Fruit fly (Drosophila melanogaster) whole organism, embryonic: ENCODE measurements around the gene Prx4.

Source experiments
- CG1024 ChIP-seq: fragments of 200-800 bp; sonication (Bioruptor generic); IDR thresholded peaks from 2 replicates; pipeline ENCODE4 v1.3.6; 2022; ENCODE audit warnings: missing biosample characterization, missing genetic modification characterization
- CG10565 ChIP-seq: fragments of 200-800 bp; sonication (Bioruptor generic); optimal IDR thresholded peaks from 3 replicates; lab custom pipeline; 2016; ENCODE audit warnings: missing biosample characterization, mild to moderate bottlenecking, missing genetic modification characterization
- CG10654 ChIP-seq: fragments of 200-800 bp; sonication (Bioruptor generic); optimal IDR thresholded peaks from 2 replicates; lab custom pipeline; 2016; ENCODE audit warnings: missing biosample characterization, missing genetic modification characterization
- CG11398 ChIP-seq: fragments of 200-800 bp; sonication (Bioruptor generic); optimal IDR thresholded peaks from 2 replicates; lab custom pipeline; 2016; ENCODE audit warnings: missing biosample characterization, missing genetic modification characterization
- CG12744 ChIP-seq: fragments of 200-800 bp; sonication (Bioruptor generic); optimal IDR thresholded peaks from 2 replicates; lab custom pipeline; 2016; ENCODE audit warnings: missing biosample characterization, missing genetic modification characterization
- CG13296 ChIP-seq: fragments of 200-800 bp; sonication (Bioruptor generic); optimal IDR thresholded peaks from 3 replicates; lab custom pipeline; 2018; ENCODE audit warnings: missing biosample characterization, mild to moderate bottlenecking, missing genetic modification characterization
- CG13424 ChIP-seq: fragments of 200-800 bp; sonication (Bioruptor generic); optimal IDR thresholded peaks from 2 replicates; lab custom pipeline; 2019; ENCODE audit warnings: missing biosample characterization, mild to moderate bottlenecking, missing genetic modification characterization, moderate library complexity
- CG16779 ChIP-seq: fragments of 200-800 bp; sonication (Bioruptor generic); IDR thresholded peaks from 2 replicates; pipeline ENCODE4 v1.3.6; 2022; ENCODE audit warnings: missing biosample characterization, missing genetic modification characterization
- CG17385 ChIP-seq: fragments of 200-800 bp; sonication (Bioruptor generic); optimal IDR thresholded peaks from 3 replicates; lab custom pipeline; 2018; ENCODE audit warnings: missing biosample characterization, mild to moderate bottlenecking, missing genetic modification characterization
- CG3163 ChIP-seq: fragments of 200-800 bp; sonication (Bioruptor generic); optimal IDR thresholded peaks from 3 replicates; lab custom pipeline; 2016; ENCODE audit warnings: missing biosample characterization, missing genetic modification characterization
- CG4328 ChIP-seq: fragments of 200-800 bp; sonication (Bioruptor generic); optimal IDR thresholded peaks from 3 replicates; lab custom pipeline; 2017; ENCODE audit warnings: missing biosample characterization, missing genetic modification reagents, missing genetic modification characterization
- CG43689 ChIP-seq: fragments of 200-800 bp; sonication (Bioruptor generic); IDR thresholded peaks from 2 replicates; pipeline ENCODE4 v1.3.6; 2022; ENCODE audit warnings: missing biosample characterization, missing genetic modification characterization
- CG5245 ChIP-seq: fragments of 200-800 bp; sonication (Bioruptor generic); optimal IDR thresholded peaks from 3 replicates; lab custom pipeline; 2016; ENCODE audit warnings: missing biosample characterization, missing genetic modification characterization
- CG6689 ChIP-seq: fragments of 200-800 bp; sonication (Bioruptor generic); IDR thresholded peaks from 2 replicates; pipeline ENCODE4 v1.3.6; 2022; ENCODE audit warnings: missing biosample characterization, missing genetic modification characterization
- CG7556 ChIP-seq: fragments of 200-800 bp; sonication (Bioruptor generic); optimal IDR thresholded peaks from 2 replicates; lab custom pipeline; 2017; ENCODE audit warnings: missing biosample characterization, mild to moderate bottlenecking, missing genetic modification characterization
- CG8478 ChIP-seq: fragments of >200 bp; optimal IDR thresholded peaks from 2 replicates; lab custom pipeline; 2018
- CG8924 ChIP-seq: fragments of 200-800 bp; optimal IDR thresholded peaks from 3 replicates; lab custom pipeline; 2019; ENCODE audit warnings: missing biosample characterization, mild to moderate bottlenecking, missing genetic modification characterization, moderate library complexity
- D19A ChIP-seq: fragments of 200-800 bp; optimal IDR thresholded peaks from 3 replicates; lab custom pipeline; 2019; ENCODE audit warnings: missing biosample characterization, mild to moderate bottlenecking, missing genetic modification characterization, moderate library complexity
- Dek ChIP-seq: fragments of 200-800 bp; sonication (Bioruptor generic); optimal IDR thresholded peaks from 3 replicates; lab custom pipeline; 2019; ENCODE audit warnings: missing biosample characterization, mild to moderate bottlenecking, missing genetic modification characterization, moderate library complexity
- Doc3 ChIP-seq: fragments of 200-800 bp; sonication (Bioruptor generic); IDR thresholded peaks from 3 replicates; pipeline ENCODE4 v1.3.6; 2022; ENCODE audit warnings: missing biosample characterization, missing genetic modification characterization; ENCODE audit not compliant: partially characterized antibody
- Dref ChIP-seq: fragments of 200-800 bp; sonication (Bioruptor generic); IDR thresholded peaks from 2 replicates; pipeline ENCODE4 v1.3.6; 2022; ENCODE audit warnings: missing biosample characterization, missing genetic modification characterization
- Fer2 ChIP-seq: fragments of 200-800 bp; sonication (Bioruptor generic); optimal IDR thresholded peaks from 2 replicates; lab custom pipeline; 2018; ENCODE audit warnings: missing biosample characterization, mild to moderate bottlenecking, missing genetic modification characterization, moderate library complexity
- HLH4C ChIP-seq: fragments of 200-800 bp; sonication (Bioruptor generic); IDR thresholded peaks from 3 replicates; pipeline ENCODE4 v1.3.6; 2022; ENCODE audit warnings: missing biosample characterization, missing genetic modification characterization; ENCODE audit not compliant: partially characterized antibody
- Hr3 ChIP-seq: fragments of 200-800 bp; sonication (Bioruptor generic); optimal IDR thresholded peaks from 3 replicates; lab custom pipeline; 2016; ENCODE audit warnings: missing biosample characterization, missing genetic modification characterization
- Jarid2 ChIP-seq: fragments of 200-800 bp; sonication (Bioruptor generic); optimal IDR thresholded peaks from 3 replicates; lab custom pipeline; 2017; ENCODE audit warnings: mild to moderate bottlenecking, missing biosample characterization, missing genetic modification reagents, missing genetic modification characterization
- Med ChIP-seq: fragments of 200-800 bp; sonication (Bioruptor generic); peaks from one replicate; lab custom pipeline; 2016; ENCODE audit warnings: missing biosample characterization, missing genetic modification characterization, mild to moderate bottlenecking, inconsistent platforms, moderate library complexity
- NC2β ChIP-seq: fragments of 200-800 bp; sonication (Bioruptor generic); optimal IDR thresholded peaks from 2 replicates; lab custom pipeline; 2016; ENCODE audit warnings: missing biosample characterization, missing genetic modification characterization
- NFAT ChIP-seq: fragments of 200-800 bp; sonication (Bioruptor generic); IDR thresholded peaks from 2 replicates; pipeline ENCODE4 v1.3.6; 2022; ENCODE audit warnings: missing biosample characterization, missing genetic modification characterization
- Xrp1 ChIP-seq: fragments of 200-800 bp; sonication (Bioruptor generic); IDR thresholded peaks from 2 replicates; pipeline ENCODE4 v1.3.6; 2022; ENCODE audit warnings: missing biosample characterization, missing genetic modification characterization
- amos ChIP-seq: fragments of 200-800 bp; sonication (Bioruptor generic); IDR thresholded peaks from 2 replicates; pipeline ENCODE4 v1.3.6; 2022; ENCODE audit warnings: missing biosample characterization, missing genetic modification characterization; ENCODE audit not compliant: partially characterized antibody
- caup ChIP-seq: fragments of 200-800 bp; sonication (Bioruptor generic); optimal IDR thresholded peaks from 3 replicates; lab custom pipeline; 2017; ENCODE audit warnings: missing biosample characterization, mild to moderate bottlenecking, missing genetic modification characterization, moderate library complexity; ENCODE audit not compliant: severe bottlenecking
- chm ChIP-seq: fragments of 200-800 bp; sonication (Bioruptor generic); IDR thresholded peaks from 2 replicates; pipeline ENCODE4 v1.3.6; 2022; ENCODE audit warnings: missing biosample characterization, missing genetic modification characterization
- croc ChIP-seq: fragments of 200-800 bp; sonication (Bioruptor generic); conservative IDR thresholded peaks from 3 replicates; pipeline ENCODE4 v1.3.6; 2022; ENCODE audit warnings: missing biosample characterization, missing genetic modification characterization
- fd96Cb ChIP-seq: fragments of 200-800 bp; sonication (Bioruptor generic); optimal IDR thresholded peaks from 2 replicates; lab custom pipeline; 2018; ENCODE audit warnings: missing biosample characterization, mild to moderate bottlenecking, missing genetic modification characterization, moderate library complexity
- gfzf ChIP-seq: fragments of 200-800 bp; sonication (Bioruptor generic); optimal IDR thresholded peaks from 2 replicates; lab custom pipeline; 2016; ENCODE audit warnings: missing biosample characterization, mild to moderate bottlenecking, missing genetic modification characterization, moderate library complexity
- ham ChIP-seq: fragments of 200-800 bp; sonication (Bioruptor generic); IDR thresholded peaks from 2 replicates; pipeline ENCODE4 v1.3.6; 2022; ENCODE audit warnings: missing biosample characterization, missing genetic modification characterization
- hkb ChIP-seq, 2 experiments: fragments of 200-800 bp in 1 of 2; fragments of >200 bp in 1 of 2; sonication (Bioruptor generic) in 1 of 2; IDR thresholded peaks in 1 of 2; optimal IDR thresholded peaks in 1 of 2; 2 replicates each; pipeline versions ENCODE4 v1.3.6 to Lab custom; 2017 to 2022; ENCODE audit warnings: missing biosample characterization in 1 of 2, missing genetic modification characterization in 1 of 2
- hth ChIP-seq: fragments of >200 bp; optimal IDR thresholded peaks from 2 replicates; lab custom pipeline; 2017; ENCODE audit warnings: inconsistent platforms
- lab ChIP-seq: fragments of 200-800 bp; sonication (Bioruptor generic); optimal IDR thresholded peaks from 3 replicates; lab custom pipeline; 2017; ENCODE audit warnings: missing biosample characterization, missing genetic modification characterization, mild to moderate bottlenecking, moderate library complexity, missing genetic modification reagents
- nmo ChIP-seq: fragments of 200-800 bp; sonication (Bioruptor generic); optimal IDR thresholded peaks from 2 replicates; lab custom pipeline; 2018; ENCODE audit warnings: missing biosample characterization, mild to moderate bottlenecking, missing genetic modification characterization, moderate library complexity
- org-1 ChIP-seq: fragments of 200-800 bp; sonication (Bioruptor generic); optimal IDR thresholded peaks from 2 replicates; lab custom pipeline; 2017; ENCODE audit warnings: missing biosample characterization, missing genetic modification characterization
- pb ChIP-seq: fragments of 200-800 bp; sonication (Bioruptor generic); optimal IDR thresholded peaks from 3 replicates; lab custom pipeline; 2016; ENCODE audit warnings: missing biosample characterization, missing genetic modification characterization
- pnt ChIP-seq: fragments of 200-800 bp; sonication (Bioruptor generic); optimal IDR thresholded peaks from 3 replicates; lab custom pipeline; 2016; ENCODE audit warnings: missing biosample characterization, missing genetic modification characterization
- row ChIP-seq: fragments of 200-800 bp; sonication (Bioruptor generic); IDR thresholded peaks from 3 replicates; pipeline ENCODE4 v1.3.6; 2022; ENCODE audit warnings: missing biosample characterization, missing genetic modification characterization
- sc ChIP-seq, 3 experiments: fragments of >200 bp in 2 of 3; fragments of 200-800 bp in 1 of 3; sonication (Bioruptor generic) in 1 of 3; optimal IDR thresholded peaks; 2 replicates in 2 of 3; 3 replicates in 1 of 3; lab custom pipeline; 2017; ENCODE audit warnings: mild to moderate bottlenecking in 1 of 3, missing biosample characterization in 1 of 3, missing genetic modification characterization in 1 of 3, missing genetic modification reagents in 1 of 3
- sd ChIP-seq: fragments of 200-800 bp; sonication (Bioruptor generic); optimal IDR thresholded peaks from 3 replicates; lab custom pipeline; 2018; ENCODE audit warnings: missing biosample characterization, mild to moderate bottlenecking, missing genetic modification characterization, moderate library complexity
- sna ChIP-seq: fragments of 200-800 bp; sonication (Bioruptor generic); IDR thresholded peaks from 2 replicates; pipeline ENCODE4 v1.3.6; 2022; ENCODE audit warnings: missing biosample characterization, missing genetic modification characterization; ENCODE audit not compliant: partially characterized antibody
- tup ChIP-seq: fragments of 200-800 bp; sonication (Bioruptor generic); optimal IDR thresholded peaks from 2 replicates; lab custom pipeline; 2016; ENCODE audit warnings: missing biosample characterization, mild to moderate bottlenecking, missing genetic modification characterization, moderate library complexity

Gene Prx4

DNA sequence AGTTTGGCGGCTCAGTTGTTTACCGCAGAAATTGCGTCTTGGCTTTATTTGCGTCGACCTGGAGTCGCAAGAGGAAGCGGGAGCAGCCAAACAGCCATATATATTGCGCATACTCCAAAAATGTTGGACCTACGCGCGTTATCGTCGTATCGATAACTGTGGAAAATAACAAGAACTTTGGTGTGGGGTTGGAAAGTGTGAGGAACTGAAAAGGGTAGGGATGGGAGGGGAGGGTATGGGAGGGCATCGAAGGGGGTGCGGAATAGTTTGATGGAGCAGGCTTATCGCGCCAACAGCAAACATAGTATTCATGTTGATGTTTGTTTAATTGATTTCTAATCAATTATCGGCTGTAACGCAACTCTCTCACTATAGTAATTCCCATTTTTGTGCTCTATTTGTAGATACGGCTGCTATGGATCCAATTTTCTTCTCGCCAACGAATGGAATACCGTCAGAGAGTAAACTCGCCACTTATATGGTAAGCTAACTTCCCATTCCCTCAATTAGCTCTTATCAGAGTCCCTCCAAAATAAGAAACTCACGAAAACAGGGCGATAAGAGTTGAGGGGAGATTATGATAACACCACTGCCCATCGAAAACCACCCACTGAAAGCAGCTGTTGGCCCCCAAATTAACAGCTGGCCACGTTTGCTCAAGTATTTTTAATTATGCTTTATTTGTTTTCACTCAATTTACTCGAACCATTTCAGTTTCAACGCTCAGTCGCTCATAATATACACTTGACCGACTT, 41.3 kb downstream of the Prx4 start (continued):
- TF ChIP-seq caup (GFP tag; lab: Kevin White, UChicago) = peak; percentile 79
- TF ChIP-seq Hr3 (GFP tag; lab: Kevin White, UChicago) = no peak
- TF ChIP-seq tup (GFP tag; lab: Kevin White, UChicago) = peak; percentile 57
- peak; percentile 56 for TF ChIP-seq Jarid2 (GFP tag; lab: Kevin White, UChicago)
- no peak for TF ChIP-seq hkb (optimal IDR thresholded peaks at IDR 0.05; lab: Kevin White, UChicago)
- peak; percentile 32; the same call in 1 of the 2 replicates for TF ChIP-seq hkb (GFP tag; IDR thresholded peaks at IDR 0.05; lab: Robert Waterston, UW)
- TF ChIP-seq CG5245 (GFP tag; lab: Kevin White, UChicago) = peak; percentile 58
- TF ChIP-seq org-1 = peak; percentile 54
- TF ChIP-seq CG3163 = peak; percentile 28
- peak; percentile 95 for TF ChIP-seq lab (GFP tag; lab: Kevin White, UChicago)
- no peak for TF ChIP-seq croc (GFP tag; lab: Robert Waterston, UW)
- TF ChIP-seq CG43689 (GFP tag; lab: Robert Waterston, UW) = no peak
- TF ChIP-seq CG17385 (GFP tag; lab: Kevin White, UChicago) = peak; percentile 37
- peak; percentile 33 for TF ChIP-seq CG10654
- TF ChIP-seq CG8924 (tag; lab: Kevin White, UChicago) = peak; percentile 24
- peak; percentile 33 for TF ChIP-seq CG11398 (GFP tag; lab: Kevin White, UChicago)
- peak; percentile 3 for TF ChIP-seq fd96Cb (tag; lab: Kevin White, UChicago)
- TF ChIP-seq chm (GFP tag; lab: Robert Waterston, UW) = peak; percentile 84
- TF ChIP-seq Med (GFP tag; lab: Kevin White, UChicago) = peak; percentile 88
- no peak for TF ChIP-seq pb (GFP tag; lab: Kevin White, UChicago)
- no peak for TF ChIP-seq nmo (GFP tag; lab: Kevin White, UChicago)
- no peak for TF ChIP-seq Dek (tag; lab: Kevin White, UChicago)
- TF ChIP-seq ham (GFP tag; lab: Robert Waterston, UW) = no peak
- TF ChIP-seq row (GFP tag; lab: Robert Waterston, UW) = peak; percentile 7; the same call in 1 of the 3 replicates
- peak; percentile 70 for TF ChIP-seq CG1024 (GFP tag; lab: Robert Waterston, UW)
- TF ChIP-seq sd (tag; lab: Kevin White, UChicago) = peak; percentile 95
- TF ChIP-seq CG13424 (tag; lab: Kevin White, UChicago) = peak; percentile 25
- 0 out of 3 replicates have a peak, but pooled peaks have one; percentile 19 for TF ChIP-seq HLH4C
- TF ChIP-seq amos (GFP tag; lab: Robert Waterston, UW) = no peak; the same call in 1 of the 2 replicates
- no peak for TF ChIP-seq Doc3 (GFP tag; lab: Robert Waterston, UW)
- TF ChIP-seq CG6689 (GFP tag; lab: Robert Waterston, UW) = peak; percentile 54; the same call in 1 of the 2 replicates
- peak; percentile 10 for TF ChIP-seq Fer2 (tag; lab: Kevin White, UChicago)
- peak; percentile 76 for TF ChIP-seq CG4328 (GFP tag; lab: Kevin White, UChicago)
- TF ChIP-seq gfzf (GFP tag; lab: Kevin White, UChicago) = no peak
- 0 out of 2 replicates have a peak, but pooled peaks have one; percentile 50 for TF ChIP-seq CG16779 (GFP tag; lab: Robert Waterston, UW)
- TF ChIP-seq NC2β (GFP tag; lab: Kevin White, UChicago) = peak; percentile 36
- peak; percentile 16 for TF ChIP-seq CG13296
- peak; percentile 17 for TF ChIP-seq CG7556
- TF ChIP-seq hth (lab: Kevin White, UChicago) = no peak
- TF ChIP-seq Dref = peak; percentile 49
- peak; percentile 53 for TF ChIP-seq pnt (GFP tag; lab: Kevin White, UChicago)
- no peak for TF ChIP-seq CG12744
- TF ChIP-seq D19A (tag; lab: Kevin White, UChicago) = peak; percentile 23
- peak; percentile 92 for TF ChIP-seq NFAT (GFP tag; lab: Robert Waterston, UW)
- no peak for TF ChIP-seq CG8478 (lab: Kevin White, UChicago)
- no peak for TF ChIP-seq sna (GFP tag; lab: Robert Waterston, UW)
- peak; percentile 81 for TF ChIP-seq Xrp1 (GFP tag; lab: Robert Waterston, UW)
- no peak for TF ChIP-seq sc (optimal IDR thresholded peaks at IDR 0.05; lab: Kevin White, UChicago)
- TF ChIP-seq sc (GFP tag; optimal IDR thresholded peaks at IDR 0.05; lab: Kevin White, UChicago) = peak; percentile 45
- no peak for TF ChIP-seq CG10565 (GFP tag; lab: Kevin White, UChicago)
